Fruit fly (Drosophila melanogaster) whole organism, embryonic: ENCODE measurements around the gene Gr98c.
A peak's percentile ranks its signal among the peaks of the same experiment; 100 is the strongest.

Experiments
- Antp ChIP-seq: fragments of 200-800 bp; sonication (Bioruptor generic); optimal IDR thresholded peaks from 3 replicates; lab custom pipeline; 2016; ENCODE audit warnings: missing biosample characterization, missing genetic modification characterization
- CG10267 ChIP-seq: fragments of 200-800 bp; sonication (Bioruptor generic); optimal IDR thresholded peaks from 2 replicates; lab custom pipeline; 2018; ENCODE audit warnings: missing biosample characterization, mild to moderate bottlenecking, missing genetic modification characterization, moderate library complexity
- CG10462 ChIP-seq: fragments of 200-800 bp; sonication (Bioruptor generic); optimal IDR thresholded peaks from 2 replicates; lab custom pipeline; 2016; ENCODE audit warnings: missing biosample characterization, missing genetic modification characterization
- CG10654 ChIP-seq: fragments of 200-800 bp; sonication (Bioruptor generic); optimal IDR thresholded peaks from 2 replicates; lab custom pipeline; 2016; ENCODE audit warnings: missing biosample characterization, missing genetic modification characterization
- CG11398 ChIP-seq: fragments of 200-800 bp; sonication (Bioruptor generic); optimal IDR thresholded peaks from 2 replicates; lab custom pipeline; 2016; ENCODE audit warnings: missing biosample characterization, missing genetic modification characterization
- CG12155 ChIP-seq: fragments of 200-800 bp; sonication (Bioruptor generic); optimal IDR thresholded peaks from 3 replicates; lab custom pipeline; 2016; ENCODE audit warnings: missing biosample characterization, missing genetic modification characterization
- CG16815 ChIP-seq: fragments of 200-800 bp; sonication (Bioruptor generic); optimal IDR thresholded peaks from 3 replicates; lab custom pipeline; 2017; ENCODE audit warnings: missing biosample characterization, mild to moderate bottlenecking, missing genetic modification characterization
- CG16863 ChIP-seq: fragments of 200-800 bp; sonication (Bioruptor generic); optimal IDR thresholded peaks from 3 replicates; lab custom pipeline; 2016; ENCODE audit warnings: missing biosample characterization, missing genetic modification characterization
- CG17829 ChIP-seq: fragments of 200-800 bp; optimal IDR thresholded peaks from 2 replicates; lab custom pipeline; 2019; ENCODE audit warnings: missing biosample characterization, mild to moderate bottlenecking, missing genetic modification characterization, moderate library complexity
- CG2202 ChIP-seq: fragments of 200-800 bp; sonication (Bioruptor generic); optimal IDR thresholded peaks from 2 replicates; lab custom pipeline; 2018; ENCODE audit warnings: missing biosample characterization, mild to moderate bottlenecking, missing genetic modification characterization
- CG2889 ChIP-seq: fragments of 200-800 bp; sonication (Bioruptor generic); IDR thresholded peaks from 3 replicates; pipeline ENCODE4 v1.3.6; 2022; ENCODE audit warnings: missing biosample characterization, missing genetic modification characterization
- CG32772 ChIP-seq: fragments of 200-800 bp; sonication (Bioruptor generic); IDR thresholded peaks from 2 replicates; pipeline ENCODE4 v1.3.6; 2022; ENCODE audit warnings: missing biosample characterization, missing genetic modification characterization
- CG3281 ChIP-seq: fragments of 200-800 bp; sonication (Bioruptor generic); optimal IDR thresholded peaks from 3 replicates; lab custom pipeline; 2017; ENCODE audit warnings: missing biosample characterization, mild to moderate bottlenecking, missing genetic modification characterization
- CG6689 ChIP-seq: fragments of 200-800 bp; sonication (Bioruptor generic); IDR thresholded peaks from 2 replicates; pipeline ENCODE4 v1.3.6; 2022; ENCODE audit warnings: missing biosample characterization, missing genetic modification characterization
- CG9876 ChIP-seq: fragments of 200-800 bp; sonication (Bioruptor generic); optimal IDR thresholded peaks from 2 replicates; lab custom pipeline; 2016; ENCODE audit warnings: missing biosample characterization, missing genetic modification characterization
- Dp ChIP-seq: fragments of 200-800 bp; sonication (Bioruptor generic); optimal IDR thresholded peaks from 2 replicates; lab custom pipeline; 2018; ENCODE audit warnings: missing biosample characterization, mild to moderate bottlenecking, missing genetic modification characterization, moderate library complexity
- Gsc ChIP-seq: fragments of 200-800 bp; sonication (Bioruptor generic); IDR thresholded peaks from 2 replicates; pipeline ENCODE4 v1.3.6; 2022; ENCODE audit warnings: missing biosample characterization, missing genetic modification characterization
- Gug ChIP-seq: fragments of 200-800 bp; sonication (Bioruptor generic); IDR thresholded peaks from 4 replicates; pipeline ENCODE4 v1.3.6; 2022; ENCODE audit warnings: missing biosample characterization, missing genetic modification characterization
- HLH3B ChIP-seq: fragments of 200-800 bp; sonication (Bioruptor generic); IDR thresholded peaks from 2 replicates; pipeline ENCODE4 v1.3.6; 2022; ENCODE audit warnings: missing biosample characterization, missing genetic modification characterization
- Hand ChIP-seq: fragments of 200-800 bp; sonication (Bioruptor generic); optimal IDR thresholded peaks from 2 replicates; lab custom pipeline; 2017; ENCODE audit warnings: mild to moderate bottlenecking, missing biosample characterization, missing genetic modification reagents, missing genetic modification characterization
- Lhr ChIP-seq: fragments of 200-800 bp; sonication (Bioruptor generic); optimal IDR thresholded peaks from 3 replicates; lab custom pipeline; 2017; ENCODE audit warnings: mild to moderate bottlenecking, missing biosample characterization, missing genetic modification reagents, missing genetic modification characterization
- MTF-1 ChIP-seq: fragments of 200-800 bp; sonication (Bioruptor generic); optimal IDR thresholded peaks from 2 replicates; lab custom pipeline; 2018; ENCODE audit warnings: missing biosample characterization, mild to moderate bottlenecking, missing genetic modification characterization, borderline replicate concordance
- Meics ChIP-seq: fragments of 200-800 bp; sonication (Bioruptor generic); optimal IDR thresholded peaks from 2 replicates; lab custom pipeline; 2017; ENCODE audit warnings: missing biosample characterization, mild to moderate bottlenecking, missing genetic modification characterization
- Sry-δ ChIP-seq: fragments of 200-800 bp; sonication (Bioruptor generic); optimal IDR thresholded peaks from 2 replicates; lab custom pipeline; 2016; ENCODE audit warnings: missing biosample characterization, missing genetic modification characterization
- Taf1 ChIP-seq: fragments of 200-800 bp; sonication (Bioruptor generic); IDR thresholded peaks from 2 replicates; pipeline ENCODE4 v1.3.6; 2022; ENCODE audit warnings: missing biosample characterization, missing genetic modification characterization
- Trl ChIP-seq, 3 experiments: fragments of >200 bp in 2 of 3; fragments of 200-800 bp in 1 of 3; sonication (Bioruptor generic) in 1 of 3; optimal IDR thresholded peaks; 2 replicates in 1 of 3; 3 replicates in 2 of 3; lab custom pipeline; 2016 to 2017; ENCODE audit warnings: missing biosample characterization in 1 of 3, missing genetic modification characterization in 1 of 3
- abd-A ChIP-seq: fragments of 200-800 bp; sonication (Bioruptor generic); optimal IDR thresholded peaks from 3 replicates; lab custom pipeline; 2019; ENCODE audit warnings: missing biosample characterization, mild to moderate bottlenecking, missing genetic modification characterization, moderate library complexity
- amos ChIP-seq: fragments of 200-800 bp; sonication (Bioruptor generic); IDR thresholded peaks from 2 replicates; pipeline ENCODE4 v1.3.6; 2022; ENCODE audit warnings: missing biosample characterization, missing genetic modification characterization; ENCODE audit not compliant: partially characterized antibody
- aop ChIP-seq: fragments of 200-800 bp; sonication (Bioruptor generic); IDR thresholded peaks from 2 replicates; pipeline ENCODE4 v1.3.6; 2022; ENCODE audit warnings: missing biosample characterization, missing genetic modification characterization
- ap ChIP-seq: fragments of 200-800 bp; sonication (Bioruptor generic); IDR thresholded peaks from 2 replicates; pipeline ENCODE4 v1.3.6; 2022; ENCODE audit warnings: missing biosample characterization, missing genetic modification characterization
- ara ChIP-seq: fragments of 200-800 bp; sonication (Bioruptor generic); IDR thresholded peaks from 2 replicates; pipeline ENCODE4 v1.3.6; 2022; ENCODE audit warnings: missing biosample characterization, missing genetic modification characterization
- bbx ChIP-seq: fragments of 200-800 bp; sonication (Bioruptor generic); IDR thresholded peaks from 2 replicates; pipeline ENCODE4 v1.3.6; 2022; ENCODE audit warnings: missing biosample characterization, missing genetic modification characterization; ENCODE audit not compliant: partially characterized antibody
- bowl ChIP-seq: fragments of 200-800 bp; sonication (Bioruptor generic); IDR thresholded peaks from 2 replicates; pipeline ENCODE4 v1.3.6; 2022; ENCODE audit warnings: missing biosample characterization, missing genetic modification characterization
- br ChIP-seq: fragments of >200 bp; optimal IDR thresholded peaks from 2 replicates; lab custom pipeline; 2017
- dan ChIP-seq: fragments of 200-800 bp; sonication (Bioruptor generic); IDR thresholded peaks from 2 replicates; pipeline ENCODE4 v1.3.6; 2022; ENCODE audit warnings: missing biosample characterization, missing genetic modification characterization
- eyg ChIP-seq: fragments of 200-800 bp; sonication (Bioruptor generic); optimal IDR thresholded peaks from 3 replicates; lab custom pipeline; 2016; ENCODE audit warnings: missing biosample characterization, missing genetic modification characterization
- gem ChIP-seq: fragments of 200-800 bp; sonication (Bioruptor generic); optimal IDR thresholded peaks from 2 replicates; lab custom pipeline; 2019; ENCODE audit warnings: missing biosample characterization, mild to moderate bottlenecking, missing genetic modification characterization, moderate library complexity
- gfzf ChIP-seq: fragments of 200-800 bp; sonication (Bioruptor generic); optimal IDR thresholded peaks from 2 replicates; lab custom pipeline; 2016; ENCODE audit warnings: missing biosample characterization, mild to moderate bottlenecking, missing genetic modification characterization, moderate library complexity
- gsb ChIP-seq: fragments of 200-800 bp; sonication (Bioruptor generic); IDR thresholded peaks from 2 replicates; pipeline ENCODE4 v1.3.6; 2022; ENCODE audit warnings: missing biosample characterization, missing genetic modification characterization
- hb ChIP-seq: fragments of 200-800 bp; sonication (Bioruptor generic); IDR thresholded peaks from 3 replicates; pipeline ENCODE4 v1.3.6; 2022; ENCODE audit warnings: missing biosample characterization, missing genetic modification characterization; ENCODE audit not compliant: partially characterized antibody
- ken ChIP-seq: fragments of 200-800 bp; sonication (Bioruptor generic); IDR thresholded peaks from 3 replicates; pipeline ENCODE4 v1.3.6; 2022; ENCODE audit warnings: missing biosample characterization, missing genetic modification characterization
- pan ChIP-seq, 4 experiments: fragments of >200 bp in 3 of 4; fragments of 200-800 bp in 1 of 4; sonication (Bioruptor generic) in 1 of 4; optimal IDR thresholded peaks in 3 of 4; IDR thresholded peaks in 1 of 4; 2 replicates each; pipeline versions ENCODE4 v1.3.6 to Lab custom; 2017 to 2022; ENCODE audit warnings: missing biosample characterization in 2 of 4, missing genetic modification characterization in 2 of 4, mixed read lengths in 1 of 4
- pho ChIP-seq: fragments of 200-800 bp; sonication (Bioruptor generic); optimal IDR thresholded peaks from 2 replicates; lab custom pipeline; 2016; ENCODE audit warnings: missing biosample characterization, missing genetic modification characterization
- sc ChIP-seq, 3 experiments: fragments of >200 bp in 2 of 3; fragments of 200-800 bp in 1 of 3; sonication (Bioruptor generic) in 1 of 3; optimal IDR thresholded peaks; 2 replicates in 2 of 3; 3 replicates in 1 of 3; lab custom pipeline; 2017; ENCODE audit warnings: mild to moderate bottlenecking in 1 of 3, missing biosample characterization in 1 of 3, missing genetic modification characterization in 1 of 3, missing genetic modification reagents in 1 of 3
- sens-2 ChIP-seq: fragments of 200-800 bp; sonication (Bioruptor generic); IDR thresholded peaks from 2 replicates; pipeline ENCODE4 v1.3.6; 2022; ENCODE audit warnings: missing biosample characterization, missing genetic modification characterization
- sob ChIP-seq: fragments of 200-800 bp; sonication (Bioruptor generic); IDR thresholded peaks from 2 replicates; pipeline ENCODE4 v1.3.6; 2022; ENCODE audit warnings: missing biosample characterization, missing genetic modification characterization
- ssp ChIP-seq: fragments of 200-800 bp; sonication (Bioruptor generic); IDR thresholded peaks from 2 replicates; pipeline ENCODE4 v1.3.6; 2022; ENCODE audit warnings: missing biosample characterization, missing genetic modification characterization
- tin ChIP-seq: fragments of 200-800 bp; sonication (Bioruptor generic); optimal IDR thresholded peaks from 3 replicates; lab custom pipeline; 2016; ENCODE audit warnings: missing biosample characterization, missing genetic modification characterization
- tup ChIP-seq: fragments of 200-800 bp; sonication (Bioruptor generic); optimal IDR thresholded peaks from 2 replicates; lab custom pipeline; 2016; ENCODE audit warnings: missing biosample characterization, mild to moderate bottlenecking, missing genetic modification characterization, moderate library complexity
- wor ChIP-seq: fragments of 200-800 bp; sonication (Bioruptor generic); IDR thresholded peaks from 2 replicates; pipeline ENCODE4 v1.3.6; 2022; ENCODE audit warnings: missing biosample characterization, missing genetic modification characterization

Gene Gr98c

DNA sequence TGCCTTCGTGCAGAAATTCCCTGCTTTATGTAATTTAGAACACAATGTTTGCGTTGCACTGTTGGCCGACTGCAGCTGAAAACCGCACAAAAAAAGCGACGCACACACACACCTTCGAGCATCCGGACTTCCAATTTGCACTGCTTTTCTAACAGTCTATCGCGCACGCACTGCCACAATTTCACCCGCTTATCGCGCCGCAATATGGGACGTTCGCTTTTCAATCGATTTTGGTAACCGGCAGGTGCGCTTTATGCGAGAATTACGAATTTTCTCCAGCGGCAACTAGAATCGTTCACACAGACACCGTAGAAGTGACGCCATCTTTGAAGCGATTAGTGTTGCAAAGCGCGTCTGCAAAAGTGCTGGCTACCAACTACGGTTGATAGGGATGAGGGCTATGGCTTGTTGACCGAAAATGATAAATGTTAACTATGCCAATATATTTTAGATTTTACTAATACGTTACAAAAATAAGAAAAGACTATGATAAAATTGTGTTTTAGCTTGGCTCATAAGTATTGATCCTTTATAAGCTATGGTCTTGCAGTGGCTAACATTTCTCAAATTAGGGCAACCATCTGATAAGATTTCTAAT, 37.7 kb downstream of the Gr98c start, which contains the start of gene wdb:
Gene wdb, minus strand, starts transcription at position 352 of the 598 bp plus-strand sequence.
- TF ChIP-seq tup (GFP tag; lab: Kevin White, UChicago) (no peak), CG9876 (GFP tag; lab: Kevin White, UChicago) (peak; percentile 32), CG3281 (GFP tag; lab: Kevin White, UChicago) (no peak), dan (GFP tag; lab: Robert Waterston, UW) (no peak), Antp (GFP tag; lab: Kevin White, UChicago) (peak; percentile 74), tin (GFP tag; lab: Kevin White, UChicago) (peak; percentile 45), ssp (GFP tag; lab: Robert Waterston, UW) (no peak), hb (no peak), CG6689 (GFP tag; lab: Robert Waterston, UW) (no peak), ap (GFP tag; lab: Robert Waterston, UW) (no peak), eyg (GFP tag; lab: Kevin White, UChicago) (no peak), MTF-1 (GFP tag; lab: Kevin White, UChicago) (no peak), sob (GFP tag; lab: Robert Waterston, UW) (no peak), CG2889 (GFP tag; lab: Robert Waterston, UW) (no peak), br (lab: Kevin White, UChicago) (no peak), Hand (GFP tag; lab: Kevin White, UChicago) (no peak), Lhr (GFP tag; lab: Kevin White, UChicago) (no peak), bowl (GFP tag; lab: Robert Waterston, UW) (no peak), pan (optimal IDR thresholded peaks at IDR 0.05; lab: Kevin White, UChicago) (no peak), pan (GFP tag; optimal IDR thresholded peaks at IDR 0.05 in 1 of 2, IDR thresholded peaks at IDR 0.05 in 1 of 2) (no peak), sc (optimal IDR thresholded peaks at IDR 0.05; lab: Kevin White, UChicago) (no peak), sc (GFP tag; optimal IDR thresholded peaks at IDR 0.05; lab: Kevin White, UChicago) (no peak), CG2202 (tag; lab: Kevin White, UChicago) (no peak), ken (no peak), abd-A (tag; lab: Kevin White, UChicago) (no peak), Taf1 (no peak), HLH3B (no peak), CG10267 (tag; lab: Kevin White, UChicago) (peak; percentile 86), gem (tag; lab: Kevin White, UChicago) (no peak), Trl (optimal IDR thresholded peaks at IDR 0.05; lab: Kevin White, UChicago) (no peak), Trl (GFP tag; optimal IDR thresholded peaks at IDR 0.05; lab: Kevin White, UChicago) (peak; percentile 50), gfzf (GFP tag; lab: Kevin White, UChicago) (peak; percentile 4), CG10654 (GFP tag; lab: Kevin White, UChicago) (peak; percentile 25), CG12155 (no peak), pho (GFP tag; lab: Kevin White, UChicago) (peak; percentile 63), sens-2 (GFP tag; lab: Robert Waterston, UW) (no peak), aop (no peak), Sry-δ (GFP tag; lab: Kevin White, UChicago) (no peak), gsb (GFP tag; lab: Robert Waterston, UW) (no peak), wor (no peak), CG17829 (tag; lab: Kevin White, UChicago) (no peak), amos (GFP tag; lab: Robert Waterston, UW) (no peak), Gug (GFP tag; lab: Robert Waterston, UW) (peak; percentile 72), Meics (GFP tag; lab: Kevin White, UChicago) (peak; percentile 51), CG16815 (GFP tag; lab: Kevin White, UChicago) (peak; percentile 16), Gsc (GFP tag; lab: Robert Waterston, UW) (no peak), CG11398 (GFP tag; lab: Kevin White, UChicago) (no peak), ara (GFP tag; lab: Robert Waterston, UW) (no peak), Dp (GFP tag; lab: Kevin White, UChicago) (no peak), CG16863 (GFP tag; lab: Kevin White, UChicago) (peak; percentile 31), bbx (no peak), CG32772 (no peak), CG10462 (GFP tag; lab: Kevin White, UChicago) (no peak)
